Fruit fly (Drosophila melanogaster) whole organism, prepupa: ENCODE data around the gene sick.

Experiments used
- CG6808 ChIP-seq: fragments of 200-800 bp; sonication (Bioruptor generic); optimal IDR thresholded peaks from 3 replicates; lab custom pipeline; 2017; ENCODE audit warnings: missing biosample characterization, missing genetic modification characterization, mild to moderate bottlenecking, moderate library complexity, missing genetic modification reagents
- Hr39 ChIP-seq: fragments of 200-800 bp; sonication (Bioruptor generic); optimal IDR thresholded peaks from 2 replicates; lab custom pipeline; 2016; ENCODE audit warnings: missing biosample characterization, missing genetic modification characterization
- topi ChIP-seq: fragments of 200-800 bp; sonication (Bioruptor generic); optimal IDR thresholded peaks from 3 replicates; lab custom pipeline; 2016; ENCODE audit warnings: missing biosample characterization, missing genetic modification characterization

- no peak for TF ChIP-seq CG6808 (GFP tag; lab: Kevin White, UChicago)
- TF ChIP-seq Hr39 (GFP tag; lab: Kevin White, UChicago), result no peak
- TF ChIP-seq topi (GFP tag; lab: Kevin White, UChicago), result no peak
Observed at dm6 chr2L:19846226-19846625, 50.1 kb downstream of the sick start.
